Fruit fly (Drosophila melanogaster) whole organism, embryonic: ENCODE results near the gene CG7379.

ENCODE experiments used
- Ada2b ChIP-seq: fragments of 200-800 bp; sonication (Bioruptor generic); IDR thresholded peaks from 2 replicates; pipeline ENCODE4 v1.3.6; 2022; ENCODE audit warnings: missing biosample characterization, missing genetic modification characterization
- Atf-2 ChIP-seq: fragments of 200-800 bp; sonication (Bioruptor generic); optimal IDR thresholded peaks from 2 replicates; lab custom pipeline; 2016; ENCODE audit warnings: missing biosample characterization, missing genetic modification characterization
- Awh ChIP-seq: fragments of 200-800 bp; sonication (Bioruptor generic); IDR thresholded peaks from 2 replicates; pipeline ENCODE4, ENCODE4 v1.3.6; 2022; ENCODE audit warnings: missing biosample characterization, missing genetic modification characterization
- C15 ChIP-seq: fragments of 200-800 bp; sonication (Bioruptor generic); IDR thresholded peaks from 3 replicates; pipeline ENCODE4 v1.3.6; 2022; ENCODE audit warnings: missing biosample characterization, missing genetic modification characterization
- CG1024 ChIP-seq: fragments of 200-800 bp; sonication (Bioruptor generic); IDR thresholded peaks from 2 replicates; pipeline ENCODE4 v1.3.6; 2022; ENCODE audit warnings: missing biosample characterization, missing genetic modification characterization
- CG10959 ChIP-seq: fragments of 200-800 bp; sonication (Bioruptor generic); IDR thresholded peaks from 2 replicates; pipeline ENCODE4 v1.3.6; 2022; ENCODE audit warnings: missing biosample characterization, missing genetic modification characterization
- CG15696 ChIP-seq: fragments of 200-800 bp; sonication (Bioruptor generic); optimal IDR thresholded peaks from 2 replicates; lab custom pipeline; 2019; ENCODE audit warnings: missing biosample characterization, mild to moderate bottlenecking, missing genetic modification characterization, moderate library complexity
- CG1603 ChIP-seq: fragments of 200-800 bp; sonication (Bioruptor generic); optimal IDR thresholded peaks from 2 replicates; lab custom pipeline; 2019; ENCODE audit warnings: missing biosample characterization, mild to moderate bottlenecking, missing genetic modification characterization, moderate library complexity
- CG17568 ChIP-seq: fragments of 200-800 bp; sonication (Bioruptor generic); optimal IDR thresholded peaks from 2 replicates; lab custom pipeline; 2018; ENCODE audit warnings: missing biosample characterization, mild to moderate bottlenecking, missing genetic modification characterization, moderate library complexity
- CG17829 ChIP-seq: fragments of 200-800 bp; optimal IDR thresholded peaks from 2 replicates; lab custom pipeline; 2019; ENCODE audit warnings: missing biosample characterization, mild to moderate bottlenecking, missing genetic modification characterization, moderate library complexity
- CG18764 ChIP-seq: fragments of 200-800 bp; sonication (Bioruptor generic); optimal IDR thresholded peaks from 3 replicates; lab custom pipeline; 2016; ENCODE audit warnings: missing biosample characterization, missing genetic modification characterization
- CG2120 ChIP-seq: fragments of 200-800 bp; sonication (Bioruptor generic); optimal IDR thresholded peaks from 3 replicates; lab custom pipeline; 2016; ENCODE audit warnings: missing biosample characterization, missing genetic modification characterization
- CG2678 ChIP-seq: fragments of 200-800 bp; sonication (Bioruptor generic); optimal IDR thresholded peaks from 3 replicates; lab custom pipeline; 2019; ENCODE audit warnings: missing biosample characterization, mild to moderate bottlenecking, missing genetic modification characterization, moderate library complexity
- CG30403 ChIP-seq: fragments of 200-800 bp; sonication (Bioruptor generic); optimal IDR thresholded peaks from 3 replicates; lab custom pipeline; 2016; ENCODE audit warnings: missing biosample characterization, missing genetic modification characterization
- CG32767 ChIP-seq: fragments of 200-800 bp; sonication (Bioruptor generic); IDR thresholded peaks from 2 replicates; pipeline ENCODE4 v1.3.6; 2022; ENCODE audit warnings: missing biosample characterization, missing genetic modification characterization
- CG32772 ChIP-seq: fragments of 200-800 bp; sonication (Bioruptor generic); IDR thresholded peaks from 2 replicates; pipeline ENCODE4 v1.3.6; 2022; ENCODE audit warnings: missing biosample characterization, missing genetic modification characterization
- CG34422 ChIP-seq: fragments of 200-800 bp; sonication (Bioruptor generic); IDR thresholded peaks from 3 replicates; pipeline ENCODE4 v1.3.6; 2022; ENCODE audit warnings: missing biosample characterization, missing genetic modification characterization
- CG4328 ChIP-seq: fragments of 200-800 bp; sonication (Bioruptor generic); optimal IDR thresholded peaks from 3 replicates; lab custom pipeline; 2017; ENCODE audit warnings: missing biosample characterization, missing genetic modification reagents, missing genetic modification characterization
- CG4707 ChIP-seq: fragments of 200-800 bp; sonication (Bioruptor generic); optimal IDR thresholded peaks from 2 replicates; lab custom pipeline; 2018; ENCODE audit warnings: missing biosample characterization, mild to moderate bottlenecking, missing genetic modification characterization, moderate library complexity
- CG5953 ChIP-seq: fragments of 200-800 bp; sonication (Bioruptor generic); IDR thresholded peaks from 2 replicates; pipeline ENCODE4 v1.3.6; 2022; ENCODE audit warnings: missing biosample characterization, missing genetic modification characterization
- CG7372 ChIP-seq: fragments of 200-800 bp; sonication (Bioruptor generic); IDR thresholded peaks from 2 replicates; pipeline ENCODE4 v1.3.6; 2022; ENCODE audit warnings: missing biosample characterization, missing genetic modification characterization
- CG7928 ChIP-seq: fragments of 200-800 bp; sonication (Bioruptor generic); optimal IDR thresholded peaks from 2 replicates; lab custom pipeline; 2017; ENCODE audit warnings: missing biosample characterization, mild to moderate bottlenecking, missing genetic modification characterization
- CG8359 ChIP-seq: fragments of 200-800 bp; sonication (Bioruptor generic); optimal IDR thresholded peaks from 2 replicates; lab custom pipeline; 2017; ENCODE audit warnings: missing biosample characterization, mild to moderate bottlenecking, missing genetic modification characterization, borderline replicate concordance
- CG9609 ChIP-seq: fragments of 200-800 bp; sonication (Bioruptor generic); optimal IDR thresholded peaks from 3 replicates; lab custom pipeline; 2016; ENCODE audit warnings: missing biosample characterization, missing genetic modification characterization
- CG9727 ChIP-seq: fragments of 200-800 bp; sonication (Bioruptor generic); optimal IDR thresholded peaks from 3 replicates; lab custom pipeline; 2017; ENCODE audit warnings: missing biosample characterization, mild to moderate bottlenecking, missing genetic modification characterization
- Hand ChIP-seq: fragments of 200-800 bp; sonication (Bioruptor generic); optimal IDR thresholded peaks from 2 replicates; lab custom pipeline; 2017; ENCODE audit warnings: mild to moderate bottlenecking, missing biosample characterization, missing genetic modification reagents, missing genetic modification characterization
- MBD-R2 ChIP-seq: fragments of 200-800 bp; sonication (Bioruptor generic); IDR thresholded peaks from 2 replicates; pipeline ENCODE4 v1.3.6; 2022; ENCODE audit warnings: missing biosample characterization, missing genetic modification characterization
- MESR4 ChIP-seq: fragments of 200-800 bp; sonication (Bioruptor generic); optimal IDR thresholded peaks from 2 replicates; lab custom pipeline; 2018; ENCODE audit warnings: missing biosample characterization, mild to moderate bottlenecking, missing genetic modification characterization, moderate library complexity
- MTF-1 ChIP-seq: fragments of 200-800 bp; sonication (Bioruptor generic); optimal IDR thresholded peaks from 2 replicates; lab custom pipeline; 2018; ENCODE audit warnings: missing biosample characterization, mild to moderate bottlenecking, missing genetic modification characterization, borderline replicate concordance
- Myb ChIP-seq: fragments of 200-800 bp; sonication (Bioruptor generic); optimal IDR thresholded peaks from 2 replicates; lab custom pipeline; 2016; ENCODE audit warnings: missing biosample characterization, missing genetic modification characterization
- NFAT ChIP-seq: fragments of 200-800 bp; sonication (Bioruptor generic); IDR thresholded peaks from 2 replicates; pipeline ENCODE4 v1.3.6; 2022; ENCODE audit warnings: missing biosample characterization, missing genetic modification characterization
- Ravus ChIP-seq: fragments of 200-800 bp; sonication (Bioruptor generic); IDR thresholded peaks from 2 replicates; pipeline ENCODE4 v1.3.6; 2022; ENCODE audit warnings: missing biosample characterization, missing genetic modification characterization
- ac ChIP-seq: fragments of 200-800 bp; sonication (Bioruptor generic); optimal IDR thresholded peaks from 3 replicates; lab custom pipeline; 2017; ENCODE audit warnings: missing biosample characterization, mild to moderate bottlenecking, missing genetic modification characterization
- ash1 ChIP-seq: fragments of 200-800 bp; sonication (Bioruptor generic); optimal IDR thresholded peaks from 2 replicates; lab custom pipeline; 2018; ENCODE audit warnings: missing biosample characterization, mild to moderate bottlenecking, missing genetic modification characterization
- ci ChIP-seq: fragments of 200-800 bp; sonication (Bioruptor generic); IDR thresholded peaks from 3 replicates; pipeline ENCODE4 v1.3.6; 2022; ENCODE audit warnings: missing biosample characterization, missing genetic modification characterization
- eyg ChIP-seq: fragments of 200-800 bp; sonication (Bioruptor generic); optimal IDR thresholded peaks from 3 replicates; lab custom pipeline; 2016; ENCODE audit warnings: missing biosample characterization, missing genetic modification characterization
- ftz-f1 ChIP-seq: fragments of 200-800 bp; sonication (Bioruptor generic); optimal IDR thresholded peaks from 2 replicates; lab custom pipeline; 2016; ENCODE audit warnings: missing biosample characterization, missing genetic modification characterization
- gcm ChIP-seq: fragments of 200-800 bp; sonication (Bioruptor generic); optimal IDR thresholded peaks from 2 replicates; lab custom pipeline; 2019; ENCODE audit warnings: missing biosample characterization, mild to moderate bottlenecking, missing genetic modification characterization, moderate library complexity
- gfzf ChIP-seq: fragments of 200-800 bp; sonication (Bioruptor generic); optimal IDR thresholded peaks from 2 replicates; lab custom pipeline; 2016; ENCODE audit warnings: missing biosample characterization, mild to moderate bottlenecking, missing genetic modification characterization, moderate library complexity
- jigr1 ChIP-seq: fragments of 200-800 bp; sonication (Bioruptor generic); IDR thresholded peaks from 3 replicates; pipeline ENCODE4 v1.3.6; 2022; ENCODE audit warnings: missing biosample characterization, missing genetic modification characterization
- klu ChIP-seq: fragments of 200-800 bp; sonication (Bioruptor generic); IDR thresholded peaks from 2 replicates; pipeline ENCODE4 v1.3.6; 2022; ENCODE audit warnings: missing biosample characterization, missing genetic modification characterization
- kni ChIP-seq: fragments of 200-800 bp; sonication (Bioruptor generic); optimal IDR thresholded peaks from 3 replicates; lab custom pipeline; 2017; ENCODE audit warnings: mild to moderate bottlenecking, missing biosample characterization, missing genetic modification reagents, missing genetic modification characterization
- lola ChIP-seq, 3 experiments: fragments of >200 bp in 2 of 3; fragments of 200-800 bp in 1 of 3; sonication (Bioruptor generic) in 1 of 3; optimal IDR thresholded peaks; 2 replicates each; lab custom pipeline; 2017 to 2019; ENCODE audit warnings: missing biosample characterization in 3 of 3, missing genetic modification characterization in 3 of 3, mild to moderate bottlenecking in 1 of 3, moderate library complexity in 1 of 3
- mirr ChIP-seq: fragments of 200-800 bp; sonication (Bioruptor generic); optimal IDR thresholded peaks from 3 replicates; lab custom pipeline; 2018; ENCODE audit warnings: missing biosample characterization, mild to moderate bottlenecking, missing genetic modification characterization
- mld ChIP-seq: fragments of 200-800 bp; sonication (Bioruptor generic); IDR thresholded peaks from 3 replicates; pipeline ENCODE4 v1.3.6; 2022; ENCODE audit warnings: missing biosample characterization, missing genetic modification characterization; ENCODE audit not compliant: partially characterized antibody
- nau ChIP-seq: fragments of 200-800 bp; sonication (Bioruptor generic); optimal IDR thresholded peaks from 3 replicates; lab custom pipeline; 2017; ENCODE audit warnings: missing biosample characterization, mild to moderate bottlenecking, missing genetic modification characterization, missing genetic modification reagents
- sr ChIP-seq: fragments of 200-800 bp; sonication (Bioruptor generic); IDR thresholded peaks from 3 replicates; pipeline ENCODE4 v1.3.6; 2022; ENCODE audit warnings: missing biosample characterization, missing genetic modification characterization
- unc-4 ChIP-seq: fragments of 200-800 bp; sonication (Bioruptor generic); IDR thresholded peaks from 2 replicates; pipeline ENCODE4 v1.3.6; 2022; ENCODE audit warnings: missing biosample characterization, missing genetic modification characterization; ENCODE audit not compliant: partially characterized antibody
- usp ChIP-seq: fragments of >200 bp; optimal IDR thresholded peaks from 2 replicates; lab custom pipeline; 2017; ENCODE audit warnings: missing biosample characterization, missing genetic modification characterization
- zfh2 ChIP-seq: fragments of 200-800 bp; sonication (Bioruptor generic); optimal IDR thresholded peaks from 2 replicates; lab custom pipeline; 2016; ENCODE audit warnings: missing biosample characterization, missing genetic modification characterization

Gene CG7379

dm6 chr3R:17798211-17798737 lies at the start of gene CG7379 (continued):
- peak; percentile 84 for TF ChIP-seq Myb (GFP tag; lab: Kevin White, UChicago)
- peak; percentile 98 for TF ChIP-seq MESR4
- TF ChIP-seq CG5953 (GFP tag; lab: Robert Waterston, UW), result peak; percentile 67
- TF ChIP-seq mirr (GFP tag; lab: Kevin White, UChicago), result peak; percentile 56
- peak; percentile 64 for TF ChIP-seq CG9727 (GFP tag; lab: Kevin White, UChicago)
- peak; percentile 23 for TF ChIP-seq MTF-1
- TF ChIP-seq CG4328 (GFP tag; lab: Kevin White, UChicago), result peak; percentile 74
- peak; percentile 78; the same call in 1 of the 3 replicates for TF ChIP-seq CG34422 (GFP tag; lab: Robert Waterston, UW)
- TF ChIP-seq zfh2 (GFP tag; lab: Kevin White, UChicago), result peak; percentile 94
- TF ChIP-seq CG7372, result peak; percentile 64; the same call in 1 of the 2 replicates
- TF ChIP-seq kni (GFP tag; lab: Kevin White, UChicago), result peak; percentile 79
- no peak for TF ChIP-seq Hand
- no peak for TF ChIP-seq nau (GFP tag; lab: Kevin White, UChicago)
- peak; percentile 52 for TF ChIP-seq ash1 (GFP tag; lab: Kevin White, UChicago)
- peak; percentile 60 for TF ChIP-seq Atf-2
- peak; percentile 78 for TF ChIP-seq CG32767
- no peak for TF ChIP-seq ac
- peak; percentile 78 for TF ChIP-seq CG18764 (GFP tag; lab: Kevin White, UChicago)
- peak; percentile 71 for TF ChIP-seq CG17829 (tag; lab: Kevin White, UChicago)
- TF ChIP-seq mld, result no peak
- peak in 1 of 3 experiments; percentile 54 for TF ChIP-seq lola (GFP tag; optimal IDR thresholded peaks at IDR 0.05; lab: Kevin White, UChicago)
- TF ChIP-seq gcm (GFP tag; lab: Kevin White, UChicago), result peak; percentile 41
- TF ChIP-seq CG7928 (GFP tag; lab: Kevin White, UChicago), result peak; percentile 56
- peak; percentile 32 for TF ChIP-seq CG15696 (tag; lab: Kevin White, UChicago)
- TF ChIP-seq CG8359 (GFP tag; lab: Kevin White, UChicago), result no peak
- peak; percentile 82 for TF ChIP-seq CG9609
- TF ChIP-seq CG2678 (tag; lab: Kevin White, UChicago), result peak; percentile 80
- TF ChIP-seq sr (GFP tag; lab: Robert Waterston, UW), result peak; percentile 25; the same call in 1 of the 3 replicates
- peak; percentile 66 for TF ChIP-seq ftz-f1 (GFP tag; lab: Kevin White, UChicago)
- TF ChIP-seq CG1024 (GFP tag; lab: Robert Waterston, UW), result peak; percentile 37; the same call in 1 of the 2 replicates
- no peak for TF ChIP-seq Ravus (GFP tag; lab: Robert Waterston, UW)
- TF ChIP-seq eyg (GFP tag; lab: Kevin White, UChicago), result peak; percentile 71
- TF ChIP-seq CG1603, result peak; percentile 51
- no peak for TF ChIP-seq CG17568 (GFP tag; lab: Kevin White, UChicago)
- peak; percentile 89 for TF ChIP-seq MBD-R2 (GFP tag; lab: Robert Waterston, UW)
- TF ChIP-seq NFAT (GFP tag; lab: Robert Waterston, UW), result peak; percentile 93
- TF ChIP-seq CG4707 (GFP tag; lab: Kevin White, UChicago), result peak; percentile 59
- TF ChIP-seq gfzf (GFP tag; lab: Kevin White, UChicago), result peak; percentile 22
- TF ChIP-seq CG2120 (GFP tag; lab: Kevin White, UChicago), result peak; percentile 97
- TF ChIP-seq Awh (GFP tag; lab: Robert Waterston, UW), result 0 out of 2 replicates have a peak, but pooled peaks have one; percentile 11
- no peak for TF ChIP-seq unc-4 (GFP tag; lab: Robert Waterston, UW)
- TF ChIP-seq jigr1, result peak; percentile 38; the same call in 1 of the 3 replicates
- peak; percentile 77 for TF ChIP-seq klu (GFP tag; lab: Robert Waterston, UW)
- TF ChIP-seq ci, result peak; percentile 77
- TF ChIP-seq C15 (GFP tag; lab: Robert Waterston, UW), result peak; percentile 64; the same call in 1 of the 3 replicates
- TF ChIP-seq CG10959 (GFP tag; lab: Robert Waterston, UW), result 0 out of 2 replicates have a peak, but pooled peaks have one; percentile 26
- TF ChIP-seq CG30403 (GFP tag; lab: Kevin White, UChicago), result peak; percentile 90
- TF ChIP-seq Ada2b (GFP tag; lab: Robert Waterston, UW), result peak; percentile 38
- TF ChIP-seq CG32772 (GFP tag; lab: Robert Waterston, UW), result peak; percentile 68
- TF ChIP-seq usp (GFP tag; lab: Kevin White, UChicago), result no peak
